Worm (Caenorhabditis elegans) whole organism, young adult: ENCODE results near the gene C30G7.2.

ENCODE experiments used
- B0035.1 ChIP-seq: sonication (generic microtip); optimal IDR thresholded peaks from 2 replicates; lab custom pipeline; 2016; ENCODE audit warnings: missing genetic modification characterization, mild to moderate bottlenecking, missing compliant biosample characterization, missing genotype, missing genetic modification reagents
- F22D6.2 ChIP-seq: sonication (generic microtip); optimal IDR thresholded peaks from 2 replicates; lab custom pipeline; 2016; ENCODE audit warnings: mild to moderate bottlenecking, missing genetic modification characterization, missing compliant biosample characterization
- F23B12.7 ChIP-seq: sonication (generic microtip); optimal IDR thresholded peaks from 2 replicates; lab custom pipeline; 2017; ENCODE audit warnings: missing genetic modification characterization, mild to moderate bottlenecking, missing compliant biosample characterization, antibody characterized with exemption, moderate library complexity; ENCODE audit not compliant: insufficient read depth
- F33H1.4 ChIP-seq: fragments of 200-800 bp; sonication (Bioruptor generic); IDR thresholded peaks from 2 replicates; pipeline ENCODE4 v1.3.6; 2022; ENCODE audit warnings: missing genetic modification reagents, missing genetic modification characterization, missing compliant biosample characterization
- F37B4.10 ChIP-seq: fragments of 200-800 bp; sonication (Bioruptor generic); IDR thresholded peaks from 2 replicates; pipeline ENCODE4 v1.3.6; 2022; ENCODE audit warnings: missing genetic modification characterization, missing compliant biosample characterization
- F49E8.2 ChIP-seq: sonication (generic microtip); optimal IDR thresholded peaks from 3 replicates; lab custom pipeline; 2017; ENCODE audit warnings: missing genetic modification characterization, mild to moderate bottlenecking, missing compliant biosample characterization, antibody characterized with exemption, moderate library complexity; ENCODE audit not compliant: insufficient read depth
- Y56A3A.18 ChIP-seq: fragments of 200-800 bp; sonication (Bioruptor generic); IDR thresholded peaks from 2 replicates; pipeline ENCODE4 v1.3.6; 2022; ENCODE audit warnings: missing genetic modification reagents, missing genetic modification characterization, missing compliant biosample characterization
- atf-7 ChIP-seq: sonication (generic microtip); optimal IDR thresholded peaks from 2 replicates; lab custom pipeline; 2017; ENCODE audit warnings: mild to moderate bottlenecking, missing genetic modification characterization, missing compliant biosample characterization
- attf-6 ChIP-seq: fragments of 200-800 bp; sonication (Bioruptor generic); IDR thresholded peaks from 2 replicates; pipeline ENCODE4 v1.3.6; 2022; ENCODE audit warnings: missing genetic modification reagents, missing genetic modification characterization, missing compliant biosample characterization
- bed-1 ChIP-seq: fragments of 200-800 bp; sonication (Bioruptor generic); IDR thresholded peaks from 2 replicates; pipeline ENCODE4 v1.3.6; 2022; ENCODE audit warnings: missing genetic modification reagents, missing genetic modification characterization, missing compliant biosample characterization
- ceh-27 ChIP-seq: fragments of 200-800 bp; sonication (Bioruptor generic); optimal IDR thresholded peaks from 2 replicates; lab custom pipeline; 2018; ENCODE audit warnings: mild to moderate bottlenecking, missing genetic modification characterization, moderate library complexity, missing compliant biosample characterization
- ceh-58 ChIP-seq: fragments of 200-800 bp; sonication (Bioruptor generic); IDR thresholded peaks from 2 replicates; pipeline ENCODE4 v1.3.6; 2022; ENCODE audit warnings: missing genetic modification characterization, missing compliant biosample characterization
- chd-7 ChIP-seq: sonication (generic microtip); optimal IDR thresholded peaks from 2 replicates; lab custom pipeline; 2016; ENCODE audit warnings: mild to moderate bottlenecking, missing genetic modification characterization, moderate library complexity, missing compliant biosample characterization
- dox-1 ChIP-seq: fragments of 200-800 bp; sonication (Bioruptor generic); IDR thresholded peaks from 2 replicates; pipeline ENCODE4 v1.3.6; 2022; ENCODE audit warnings: missing genetic modification reagents, missing genetic modification characterization, missing compliant biosample characterization
- egl-44 ChIP-seq: fragments of 200-800 bp; sonication (Bioruptor generic); IDR thresholded peaks from 2 replicates; pipeline ENCODE4 v1.3.6; 2022; ENCODE audit warnings: missing genetic modification reagents, missing genetic modification characterization, missing compliant biosample characterization
- ekl-4 ChIP-seq: fragments of 200-800 bp; sonication (Bioruptor generic); IDR thresholded peaks from 2 replicates; pipeline ENCODE4 v1.3.6; 2022; ENCODE audit warnings: missing genetic modification reagents, missing genetic modification characterization, missing compliant biosample characterization
- hrde-1 ChIP-seq: sonication (generic microtip); optimal IDR thresholded peaks from 2 replicates; lab custom pipeline; 2016; ENCODE audit warnings: missing genetic modification characterization, mild to moderate bottlenecking, missing compliant biosample characterization, moderate library complexity, missing genotype, missing genetic modification reagents, borderline replicate concordance
- lin-35 ChIP-seq, 3 experiments: fragments of 150-350 bp in 2 of 3; sonication (generic microtip) in 1 of 3; optimal IDR thresholded peaks; 2 replicates each; lab custom pipeline; 2014 to 2018; ENCODE audit warnings: missing biosample characterization in 3 of 3, missing genetic modification characterization in 3 of 3, missing genetic modification reagents in 3 of 3
- lin-40 ChIP-seq: sonication (generic microtip); optimal IDR thresholded peaks from 2 replicates; lab custom pipeline; 2016; ENCODE audit warnings: missing genetic modification characterization, mild to moderate bottlenecking, missing compliant biosample characterization, missing genotype, missing genetic modification reagents
- lin-54 ChIP-seq: fragments of 200-800 bp; sonication (Bioruptor generic); optimal IDR thresholded peaks from 2 replicates; lab custom pipeline; 2018; ENCODE audit warnings: mild to moderate bottlenecking, missing genetic modification characterization, missing compliant biosample characterization
- madf-10 ChIP-seq: sonication (generic microtip); optimal IDR thresholded peaks from 2 replicates; lab custom pipeline; 2016; ENCODE audit warnings: mild to moderate bottlenecking, missing genetic modification characterization, missing compliant biosample characterization
- mel-28 ChIP-seq: sonication (generic microtip); optimal IDR thresholded peaks from 2 replicates; lab custom pipeline; 2016; ENCODE audit warnings: borderline replicate concordance, mild to moderate bottlenecking, missing genetic modification characterization, missing compliant biosample characterization
- mes-4 ChIP-seq: sonication (generic microtip); optimal IDR thresholded peaks from 2 replicates; lab custom pipeline; 2016; ENCODE audit warnings: missing genotype, missing genetic modification characterization, missing compliant biosample characterization
- mxl-1 ChIP-seq: sonication (generic microtip); optimal IDR thresholded peaks from 2 replicates; lab custom pipeline; 2016; ENCODE audit warnings: missing genetic modification characterization, missing compliant biosample characterization
- nfya-2 ChIP-seq: fragments of 200-800 bp; sonication (Bioruptor generic); IDR thresholded peaks from 2 replicates; pipeline ENCODE4 v1.3.6; 2022; ENCODE audit warnings: missing genetic modification reagents, missing genetic modification characterization, missing compliant biosample characterization
- nfyb-1 ChIP-seq: fragments of 200-800 bp; sonication (Bioruptor generic); IDR thresholded peaks from 2 replicates; pipeline ENCODE4 v1.3.6; 2022; ENCODE audit warnings: missing genetic modification reagents, missing genetic modification characterization, missing compliant biosample characterization
- nhr-120 ChIP-seq: fragments of 200-800 bp; sonication (Bioruptor generic); IDR thresholded peaks from 2 replicates; pipeline ENCODE4 v1.3.6; 2022; ENCODE audit warnings: missing genetic modification characterization, missing compliant biosample characterization
- nhr-27 ChIP-seq: fragments of 200-800 bp; sonication (Bioruptor generic); optimal IDR thresholded peaks from 2 replicates; lab custom pipeline; 2018; ENCODE audit warnings: mild to moderate bottlenecking, missing genetic modification characterization, moderate library complexity, missing compliant biosample characterization
- sea-2 ChIP-seq: fragments of 200-800 bp; sonication (Bioruptor generic); IDR thresholded peaks from 2 replicates; pipeline ENCODE4 v1.3.6; 2022; ENCODE audit warnings: missing genetic modification characterization, missing compliant biosample characterization
- sptf-2 ChIP-seq: fragments of 200-800 bp; sonication (Bioruptor generic); optimal IDR thresholded peaks from 2 replicates; lab custom pipeline; 2018; ENCODE audit warnings: mild to moderate bottlenecking, missing genetic modification characterization, missing compliant biosample characterization
- tbp1 ChIP-seq: fragments of 200-800 bp; sonication (Bioruptor generic); optimal IDR thresholded peaks from 2 replicates; lab custom pipeline; 2018; ENCODE audit warnings: mild to moderate bottlenecking, missing genetic modification characterization, missing compliant biosample characterization
- tbx-9 ChIP-seq: sonication (generic microtip); optimal IDR thresholded peaks from 2 replicates; lab custom pipeline; 2016; ENCODE audit warnings: borderline replicate concordance, missing genetic modification characterization, inconsistent platforms, missing compliant biosample characterization
- unc-62 ChIP-seq: fragments of 150-350 bp; optimal IDR thresholded peaks from 2 replicates; lab custom pipeline; 2014; ENCODE audit warnings: missing biosample characterization, missing genetic modification reagents, missing genetic modification characterization
- xnd-1 ChIP-seq: sonication (generic microtip); optimal IDR thresholded peaks from 2 replicates; lab custom pipeline; 2016; ENCODE audit warnings: missing genotype, missing genetic modification reagents, missing genetic modification characterization, missing compliant biosample characterization
- zim-3 ChIP-seq: sonication (generic microtip); optimal IDR thresholded peaks from 2 replicates; lab custom pipeline; 2017; ENCODE audit warnings: mild to moderate bottlenecking, missing genetic modification characterization, moderate library complexity, missing compliant biosample characterization
- ztf-18 ChIP-seq: sonication (generic microtip); optimal IDR thresholded peaks from 2 replicates; lab custom pipeline; 2016; ENCODE audit warnings: missing genotype, mild to moderate bottlenecking, missing genetic modification characterization, missing compliant biosample characterization
- ztf-28 ChIP-seq: fragments of 200-800 bp; sonication (Bioruptor generic); IDR thresholded peaks from 2 replicates; pipeline ENCODE4 v1.3.6; 2022; ENCODE audit warnings: missing genetic modification reagents, missing genetic modification characterization, missing compliant biosample characterization

The C30G7.2 gene

ce11 chrV:14907445-14907844 is 29.2 kb upstream of the C30G7.2 start:
- TF ChIP-seq egl-44 (GFP tag; lab: Robert Waterston, UW) (no peak), F37B4.10 (GFP tag; lab: Robert Waterston, UW) (no peak), nfyb-1 (GFP tag; lab: Robert Waterston, UW) (no peak), nhr-27 (tag; lab: Kevin White, UChicago) (no peak), ekl-4 (GFP tag; lab: Robert Waterston, UW) (no peak)

ce11 chrV:14909331-14909835 is 27.3 kb upstream of the C30G7.2 start, which contains the start of gene H12D21.9:
Gene H12D21.9, minus strand, starts transcription at chrV:14909478.
- TF ChIP-seq B0035.1 = no peak
- TF ChIP-seq mel-28 (tag; lab: Kevin White, UChicago) = no peak
- no peak for TF ChIP-seq xnd-1 (tag; lab: Kevin White, UChicago)
- TF ChIP-seq zim-3 (tag; lab: Kevin White, UChicago) = no peak
- TF ChIP-seq bed-1 (GFP tag; lab: Robert Waterston, UW) = no peak
- TF ChIP-seq F23B12.7 (tag; lab: Kevin White, UChicago) = no peak
- no peak for TF ChIP-seq F37B4.10 (GFP tag; lab: Robert Waterston, UW)
- TF ChIP-seq lin-35 (GFP tag; optimal IDR thresholded peaks at IDR 0.05; lab: Kevin White, UChicago) = no peak
- TF ChIP-seq dox-1 (GFP tag; lab: Robert Waterston, UW) = no peak
- no peak for TF ChIP-seq atf-7
- no peak for TF ChIP-seq madf-10 (tag; lab: Kevin White, UChicago)
- no peak for TF ChIP-seq F33H1.4 (GFP tag; lab: Robert Waterston, UW)
- no peak for TF ChIP-seq mxl-1

ce11 chrV:14910758-14911157 is 25.9 kb upstream of the C30G7.2 start:
- TF ChIP-seq unc-62 (GFP tag; lab: Kevin White, UChicago) = no peak
- TF ChIP-seq F22D6.2 (tag; lab: Kevin White, UChicago) = no peak
- no peak for TF ChIP-seq nhr-120 (GFP tag; lab: Robert Waterston, UW)
- no peak for TF ChIP-seq tbp1
- TF ChIP-seq sea-2 (GFP tag; lab: Robert Waterston, UW) = no peak
- TF ChIP-seq ceh-27 (GFP tag; lab: Kevin White, UChicago) = no peak
- TF ChIP-seq lin-54 (GFP tag; lab: Kevin White, UChicago) = no peak
- no peak for TF ChIP-seq sptf-2

ce11 chrV:14915599-14915998 is 21.1 kb upstream of the C30G7.2 start, which contains the start of gene H12D21.11:
Gene H12D21.11, plus strand, starts transcription at chrV:14915899.
- TF ChIP-seq ztf-18 (tag; lab: Kevin White, UChicago) (no peak), Y56A3A.18 (GFP tag; lab: Robert Waterston, UW) (no peak), chd-7 (tag; lab: Kevin White, UChicago) (no peak), ceh-58 (no peak), tbx-9 (no peak)

- no peak for TF ChIP-seq hrde-1 (tag; lab: Kevin White, UChicago)
- no peak for TF ChIP-seq F49E8.2 (tag; lab: Kevin White, UChicago)
- TF ChIP-seq attf-6 (GFP tag; lab: Robert Waterston, UW) = no peak
- TF ChIP-seq nfya-2 (GFP tag; lab: Robert Waterston, UW) = no peak
- no peak for TF ChIP-seq lin-54 (GFP tag; lab: Kevin White, UChicago)
- TF ChIP-seq lin-40 (tag; lab: Kevin White, UChicago) = no peak
- TF ChIP-seq mes-4 (tag; lab: Kevin White, UChicago) = no peak
- TF ChIP-seq madf-10 (tag; lab: Kevin White, UChicago) = no peak
- TF ChIP-seq ztf-28 (GFP tag; lab: Robert Waterston, UW) = no peak
- TF ChIP-seq, all 124 proteins: peak for 0
Measured at ce11 chrV:14921509-14921908, 15.2 kb upstream of the C30G7.2 start, which contains the start of gene zmp-4. Gene zmp-4, minus strand, starts transcription at chrV:14921609.
